Worm (Caenorhabditis elegans) whole organism, mixed stage, embryonic: ENCODE measurements around the gene F11D11.21.

Experiments
- elt-1 ChIP-seq: sonication (generic microtip); optimal IDR thresholded peaks from 2 replicates; lab custom pipeline; 2017; ENCODE audit warnings: missing genetic modification characterization, mild to moderate bottlenecking, missing compliant biosample characterization, antibody characterized with exemption, moderate library complexity, borderline replicate concordance; ENCODE audit not compliant: insufficient read depth
- elt-3 ChIP-seq: fragments of 150-350 bp; optimal IDR thresholded peaks from 2 replicates; lab custom pipeline; 2014; ENCODE audit warnings: missing biosample characterization, missing genetic modification characterization
- mep-1 ChIP-seq: fragments of 150-350 bp; optimal IDR thresholded peaks from 2 replicates; lab custom pipeline; 2017; ENCODE audit warnings: missing biosample characterization, missing genetic modification reagents, missing genetic modification characterization, inconsistent platforms
- nhr-237 ChIP-seq: fragments of 150-350 bp; optimal IDR thresholded peaks from 2 replicates; lab custom pipeline; 2014; ENCODE audit warnings: missing biosample characterization, missing genetic modification characterization
- nhr-28 ChIP-seq: fragments of 150-350 bp; optimal IDR thresholded peaks from 2 replicates; lab custom pipeline; 2014; ENCODE audit warnings: missing biosample characterization, missing genetic modification characterization
- pha-4 ChIP-seq: fragments of 150-350 bp; optimal IDR thresholded peaks from 2 replicates; lab custom pipeline; 2018; ENCODE audit warnings: missing biosample characterization, missing genetic modification reagents, missing genetic modification characterization
- sem-2 ChIP-seq: fragments of 200-800 bp; sonication (Bioruptor generic); optimal IDR thresholded peaks from 2 replicates; lab custom pipeline; 2018; ENCODE audit warnings: mild to moderate bottlenecking, missing genetic modification characterization, missing compliant biosample characterization
- snpc-4 ChIP-seq: fragments of 150-350 bp; optimal IDR thresholded peaks from 2 replicates; lab custom pipeline; 2014; ENCODE audit warnings: missing biosample characterization, missing genetic modification characterization
- unc-62 ChIP-seq: fragments of 150-350 bp; optimal IDR thresholded peaks from 2 replicates; lab custom pipeline; 2014; ENCODE audit warnings: missing biosample characterization, missing genetic modification reagents, missing genetic modification characterization
- ztf-11 ChIP-seq: fragments of 150-350 bp; optimal IDR thresholded peaks from 2 replicates; lab custom pipeline; 2014; ENCODE audit warnings: missing biosample characterization, missing genetic modification characterization

DNA sequence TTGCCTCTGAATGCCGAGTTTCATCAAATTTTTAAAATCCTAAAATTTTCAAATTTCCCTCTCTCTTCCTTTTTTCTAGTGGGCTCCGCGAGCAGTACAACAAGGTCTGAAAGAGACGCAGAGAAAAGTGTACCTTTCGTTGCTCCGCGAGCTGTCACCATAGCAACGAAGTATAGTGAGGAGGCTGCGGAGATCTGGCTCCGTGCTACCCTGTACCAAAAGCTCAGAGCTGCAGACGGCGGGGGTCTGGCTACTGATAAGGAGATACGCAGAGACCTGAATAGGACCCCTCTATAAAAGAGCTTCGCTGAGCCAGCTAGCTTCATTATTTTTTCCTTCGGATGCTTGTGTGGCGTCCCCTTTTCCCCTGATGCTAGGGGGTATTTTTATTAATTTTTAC lies 33.1 kb upstream of the F11D11.21 start, which contains the start of gene Y17D7B.10:
- TF ChIP-seq snpc-4 (tag; lab: Kevin White, UChicago) (no peak), elt-1 (tag; lab: Kevin White, UChicago) (no peak), unc-62 (GFP tag; lab: Kevin White, UChicago) (no peak), elt-3 (tag; lab: Kevin White, UChicago) (no peak), ztf-11 (tag; lab: Kevin White, UChicago) (no peak), mep-1 (no peak), nhr-237 (tag; lab: Kevin White, UChicago) (no peak), pha-4 (tag; lab: Kevin White, UChicago) (no peak), sem-2 (no peak), nhr-28 (tag; lab: Kevin White, UChicago) (no peak)
